Worm (Caenorhabditis elegans) whole organism, young adult: ENCODE measurements around the gene unc-112.

Experiments used
- B0035.1 ChIP-seq: sonication (generic microtip); optimal IDR thresholded peaks from 2 replicates; lab custom pipeline; 2016; ENCODE audit warnings: missing genetic modification characterization, mild to moderate bottlenecking, missing compliant biosample characterization, missing genotype, missing genetic modification reagents
- F22D6.2 ChIP-seq: sonication (generic microtip); optimal IDR thresholded peaks from 2 replicates; lab custom pipeline; 2016; ENCODE audit warnings: mild to moderate bottlenecking, missing genetic modification characterization, missing compliant biosample characterization
- F37B4.10 ChIP-seq: fragments of 200-800 bp; sonication (Bioruptor generic); IDR thresholded peaks from 2 replicates; pipeline ENCODE4 v1.3.6; 2022; ENCODE audit warnings: missing genetic modification characterization, missing compliant biosample characterization
- K12H6.12 ChIP-seq: fragments of 200-800 bp; sonication (Bioruptor generic); optimal IDR thresholded peaks from 2 replicates; lab custom pipeline; 2018; ENCODE audit warnings: mild to moderate bottlenecking, missing genetic modification characterization, missing compliant biosample characterization
- T07F8.4 ChIP-seq: sonication (generic microtip); optimal IDR thresholded peaks from 2 replicates; lab custom pipeline; 2016; ENCODE audit warnings: mild to moderate bottlenecking, missing genetic modification characterization, moderate library complexity, missing compliant biosample characterization
- chd-7 ChIP-seq: sonication (generic microtip); optimal IDR thresholded peaks from 2 replicates; lab custom pipeline; 2016; ENCODE audit warnings: mild to moderate bottlenecking, missing genetic modification characterization, moderate library complexity, missing compliant biosample characterization
- nhr-90 ChIP-seq: sonication (generic microtip); optimal IDR thresholded peaks from 2 replicates; lab custom pipeline; 2016; ENCODE audit warnings: missing genotype, mild to moderate bottlenecking, missing genetic modification characterization, missing compliant biosample characterization
- sptf-2 ChIP-seq: fragments of 200-800 bp; sonication (Bioruptor generic); optimal IDR thresholded peaks from 2 replicates; lab custom pipeline; 2018; ENCODE audit warnings: mild to moderate bottlenecking, missing genetic modification characterization, missing compliant biosample characterization
- unc-62 ChIP-seq: fragments of 150-350 bp; optimal IDR thresholded peaks from 2 replicates; lab custom pipeline; 2014; ENCODE audit warnings: missing biosample characterization, missing genetic modification reagents, missing genetic modification characterization
- zim-3 ChIP-seq: sonication (generic microtip); optimal IDR thresholded peaks from 2 replicates; lab custom pipeline; 2017; ENCODE audit warnings: mild to moderate bottlenecking, missing genetic modification characterization, moderate library complexity, missing compliant biosample characterization
- ztf-25 ChIP-seq: fragments of 200-800 bp; sonication (Bioruptor generic); IDR thresholded peaks from 2 replicates; pipeline ENCODE4 v1.3.6; 2022; ENCODE audit warnings: missing genetic modification reagents, missing genetic modification characterization, missing compliant biosample characterization
- ztf-28 ChIP-seq: fragments of 200-800 bp; sonication (Bioruptor generic); IDR thresholded peaks from 2 replicates; pipeline ENCODE4 v1.3.6; 2022; ENCODE audit warnings: missing genetic modification reagents, missing genetic modification characterization, missing compliant biosample characterization

- TF ChIP-seq sptf-2 (GFP tag; lab: Kevin White, UChicago) (no peak), F22D6.2 (no peak), F37B4.10 (GFP tag; lab: Robert Waterston, UW) (no peak), chd-7 (tag; lab: Kevin White, UChicago) (no peak), nhr-90 (tag; lab: Kevin White, UChicago) (no peak), K12H6.12 (tag; lab: Kevin White, UChicago) (no peak), unc-62 (no peak), ztf-28 (GFP tag; lab: Robert Waterston, UW) (no peak), T07F8.4 (tag; lab: Kevin White, UChicago) (no peak), ztf-25 (no peak), zim-3 (no peak), B0035.1 (tag; lab: Kevin White, UChicago) (no peak)
Observed at ce11 chrV:14716114-14716513, 19.7 kb upstream of the unc-112 start, which contains the start of gene fbxa-147.
